Worm (Caenorhabditis elegans) whole organism, young adult: ENCODE data around the gene tsp-17.

Source experiments
- hlh-12 ChIP-seq: sonication (generic microtip); optimal IDR thresholded peaks from 2 replicates; lab custom pipeline; 2016; ENCODE audit warnings: missing genetic modification characterization, missing compliant biosample characterization
- unc-130 ChIP-seq: sonication (generic microtip); optimal IDR thresholded peaks from 2 replicates; lab custom pipeline; 2016; ENCODE audit warnings: missing genetic modification reagents, missing genetic modification characterization, missing compliant biosample characterization

DNA sequence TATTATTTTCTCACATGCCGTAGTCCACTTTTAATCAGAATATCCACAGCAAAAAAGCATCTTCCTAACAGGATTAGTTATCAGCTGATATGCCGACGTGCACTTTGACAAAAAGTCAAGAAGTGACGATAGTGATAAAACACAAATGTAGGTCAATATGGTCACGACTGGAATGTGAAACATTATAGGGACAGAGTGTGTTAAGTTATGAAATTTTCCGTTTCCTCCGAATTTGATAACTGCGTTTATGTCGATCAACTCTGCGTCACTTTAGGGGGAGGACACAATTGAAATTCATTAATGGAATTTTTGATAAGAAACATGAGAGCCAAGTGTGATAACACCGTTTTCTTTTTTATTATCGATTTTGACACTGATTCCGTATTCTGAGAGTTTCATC, 48.0 kb downstream of the tsp-17 start, which contains the start of gene aex-4:
- TF ChIP-seq unc-130 (GFP tag; lab: Kevin White, UChicago) = no peak
- TF ChIP-seq hlh-12 (tag; lab: Kevin White, UChicago) = no peak
